Fruit fly (Drosophila melanogaster): Measurements from ENCODE around the gene RluA-2.

dm6 chr2L:10472257-10472656 lies 4.6 kb upstream of the RluA-2 start:
- TF ChIP-seq jumu (GFP tag; optimal IDR thresholded peaks at IDR 0.05): no peak
- no peak for TF ChIP-seq Ravus (GFP tag; IDR thresholded peaks at IDR 0.05)
- no peak for TF ChIP-seq oc (tag; optimal IDR thresholded peaks at IDR 0.05)
- no peak for TF ChIP-seq maf-S (GFP tag; optimal IDR thresholded peaks at IDR 0.05)
- TF ChIP-seq CG42726 (GFP tag; IDR thresholded peaks at IDR 0.05; ENCODE audit: partially characterized antibody): no peak
- TF ChIP-seq CG14710 (tag; optimal IDR thresholded peaks at IDR 0.05): no peak
- TF ChIP-seq CG7357 (GFP tag; IDR thresholded peaks at IDR 0.05): no peak
- no peak for TF ChIP-seq HmgD (GFP tag; optimal IDR thresholded peaks at IDR 0.05)
- no peak for TF ChIP-seq CG4424 (GFP tag; optimal IDR thresholded peaks at IDR 0.05)
- TF ChIP-seq sug (tag; optimal IDR thresholded peaks at IDR 0.05): no peak
- TF ChIP-seq CG6765 (GFP tag; optimal IDR thresholded peaks at IDR 0.05): no peak
- no peak for TF ChIP-seq CG6175 (GFP tag; IDR thresholded peaks at IDR 0.05)
- TF ChIP-seq CG11093 (GFP tag; IDR thresholded peaks at IDR 0.05): no peak
